Worm (Caenorhabditis elegans) whole organism, mixed stage, embryonic: ENCODE data around the gene acr-14.

Source experiments
- M03D4.4 ChIP-seq: sonication (generic microtip); optimal IDR thresholded peaks from 2 replicates; lab custom pipeline; 2017; ENCODE audit warnings: mild to moderate bottlenecking, missing genetic modification characterization, missing compliant biosample characterization
- bed-3 ChIP-seq: fragments of 200-800 bp; sonication (Bioruptor generic); optimal IDR thresholded peaks from 3 replicates; lab custom pipeline; 2018; ENCODE audit warnings: mild to moderate bottlenecking, missing genetic modification characterization, moderate library complexity, missing compliant biosample characterization
- blmp-1 ChIP-seq: fragments of 150-350 bp; optimal IDR thresholded peaks from 2 replicates; lab custom pipeline; 2014; ENCODE audit warnings: missing biosample characterization, missing genetic modification characterization
- ceh-39 ChIP-seq: fragments of 150-350 bp; optimal IDR thresholded peaks from 2 replicates; lab custom pipeline; 2014; ENCODE audit warnings: missing biosample characterization, missing genetic modification characterization
- ceh-43 ChIP-seq: fragments of 200-800 bp; sonication (Bioruptor generic); optimal IDR thresholded peaks from 2 replicates; lab custom pipeline; 2018; ENCODE audit warnings: mild to moderate bottlenecking, missing genetic modification characterization, moderate library complexity, missing compliant biosample characterization
- ceh-83 ChIP-seq: fragments of 200-800 bp; sonication (Bioruptor generic); optimal IDR thresholded peaks from 2 replicates; lab custom pipeline; 2018; ENCODE audit warnings: mild to moderate bottlenecking, missing genetic modification characterization, missing compliant biosample characterization
- cnd-1 ChIP-seq: fragments of 200-800 bp; sonication (Bioruptor generic); optimal IDR thresholded peaks from 2 replicates; lab custom pipeline; 2018; ENCODE audit warnings: mild to moderate bottlenecking, missing genetic modification characterization, missing compliant biosample characterization
- drap-1 ChIP-seq: fragments of 200-800 bp; sonication (Bioruptor generic); optimal IDR thresholded peaks from 3 replicates; lab custom pipeline; 2018; ENCODE audit warnings: mild to moderate bottlenecking, missing genetic modification characterization, missing compliant biosample characterization
- elt-1 ChIP-seq: sonication (generic microtip); optimal IDR thresholded peaks from 2 replicates; lab custom pipeline; 2017; ENCODE audit warnings: missing genetic modification characterization, mild to moderate bottlenecking, missing compliant biosample characterization, antibody characterized with exemption, moderate library complexity, borderline replicate concordance; ENCODE audit not compliant: insufficient read depth
- elt-3 ChIP-seq: fragments of 150-350 bp; optimal IDR thresholded peaks from 2 replicates; lab custom pipeline; 2014; ENCODE audit warnings: missing biosample characterization, missing genetic modification characterization
- flh-1 ChIP-seq: fragments of 200-800 bp; sonication (Bioruptor generic); optimal IDR thresholded peaks from 2 replicates; lab custom pipeline; 2018; ENCODE audit warnings: mild to moderate bottlenecking, missing genetic modification characterization, moderate library complexity, missing compliant biosample characterization
- ham-2 ChIP-seq: fragments of 200-800 bp; sonication (Bioruptor generic); optimal IDR thresholded peaks from 2 replicates; lab custom pipeline; 2018; ENCODE audit warnings: mild to moderate bottlenecking, missing genetic modification characterization, missing compliant biosample characterization
- hlh-1 ChIP-seq: fragments of 150-350 bp; optimal IDR thresholded peaks from 2 replicates; lab custom pipeline; 2014; ENCODE audit warnings: missing biosample characterization, missing genetic modification reagents, missing genetic modification characterization
- lin-13 ChIP-seq: fragments of 150-350 bp; optimal IDR thresholded peaks from 2 replicates; lab custom pipeline; 2014; ENCODE audit warnings: missing biosample characterization, missing genetic modification characterization
- lsy-2 ChIP-seq: fragments of 150-350 bp; optimal IDR thresholded peaks from 2 replicates; lab custom pipeline; 2014; ENCODE audit warnings: missing biosample characterization, missing genetic modification characterization
- mab-5 ChIP-seq: fragments of 150-350 bp; optimal IDR thresholded peaks from 2 replicates; lab custom pipeline; 2014; ENCODE audit warnings: missing biosample characterization, missing genetic modification characterization
- mep-1 ChIP-seq: fragments of 150-350 bp; optimal IDR thresholded peaks from 2 replicates; lab custom pipeline; 2017; ENCODE audit warnings: missing biosample characterization, missing genetic modification reagents, missing genetic modification characterization, inconsistent platforms
- mls-2 ChIP-seq: sonication (generic microtip); optimal IDR thresholded peaks from 2 replicates; lab custom pipeline; 2016; ENCODE audit warnings: mild to moderate bottlenecking, missing genetic modification characterization, moderate library complexity, missing compliant biosample characterization
- nhr-12 ChIP-seq: fragments of 150-350 bp; optimal IDR thresholded peaks from 2 replicates; lab custom pipeline; 2014; ENCODE audit warnings: missing biosample characterization, missing genetic modification characterization
- nhr-2 ChIP-seq: fragments of 150-350 bp; optimal IDR thresholded peaks from 2 replicates; lab custom pipeline; 2014; ENCODE audit warnings: missing biosample characterization, missing genetic modification characterization
- nhr-237 ChIP-seq: fragments of 150-350 bp; optimal IDR thresholded peaks from 2 replicates; lab custom pipeline; 2014; ENCODE audit warnings: missing biosample characterization, missing genetic modification characterization
- nhr-28 ChIP-seq: fragments of 150-350 bp; optimal IDR thresholded peaks from 2 replicates; lab custom pipeline; 2014; ENCODE audit warnings: missing biosample characterization, missing genetic modification characterization
- nhr-76 ChIP-seq: sonication (generic microtip); optimal IDR thresholded peaks from 2 replicates; lab custom pipeline; 2017; ENCODE audit warnings: missing biosample characterization, missing genetic modification characterization
- pha-4 ChIP-seq: fragments of 150-350 bp; optimal IDR thresholded peaks from 2 replicates; lab custom pipeline; 2018; ENCODE audit warnings: missing biosample characterization, missing genetic modification reagents, missing genetic modification characterization
- sem-2 ChIP-seq: fragments of 200-800 bp; sonication (Bioruptor generic); optimal IDR thresholded peaks from 2 replicates; lab custom pipeline; 2018; ENCODE audit warnings: mild to moderate bottlenecking, missing genetic modification characterization, missing compliant biosample characterization
- sptf-1 ChIP-seq: sonication (generic microtip); optimal IDR thresholded peaks from 2 replicates; lab custom pipeline; 2017; ENCODE audit warnings: mild to moderate bottlenecking, missing genetic modification characterization, moderate library complexity, missing compliant biosample characterization
- tbx-8 ChIP-seq: fragments of 200-800 bp; sonication (Bioruptor generic); optimal IDR thresholded peaks from 2 replicates; lab custom pipeline; 2018; ENCODE audit warnings: mild to moderate bottlenecking, missing genetic modification characterization, moderate library complexity, missing compliant biosample characterization
- unc-120 ChIP-seq: sonication (generic microtip); optimal IDR thresholded peaks from 2 replicates; lab custom pipeline; 2017; ENCODE audit warnings: missing genetic modification characterization, missing compliant biosample characterization; ENCODE audit not compliant: poor library complexity, severe bottlenecking
- unc-62 ChIP-seq: fragments of 150-350 bp; optimal IDR thresholded peaks from 2 replicates; lab custom pipeline; 2014; ENCODE audit warnings: missing biosample characterization, missing genetic modification reagents, missing genetic modification characterization
- zip-8 ChIP-seq: fragments of 150-350 bp; optimal IDR thresholded peaks from 2 replicates; lab custom pipeline; 2014; ENCODE audit warnings: missing biosample characterization, missing genetic modification characterization
- ztf-11 ChIP-seq: fragments of 150-350 bp; optimal IDR thresholded peaks from 2 replicates; lab custom pipeline; 2014; ENCODE audit warnings: missing biosample characterization, missing genetic modification characterization

The acr-14 gene

ce11 chrII:8223422-8223821 is 46.4 kb upstream of the acr-14 start:
- peak; percentile 60 for TF ChIP-seq ceh-43 (GFP tag; lab: Kevin White, UChicago)
- TF ChIP-seq ham-2 (GFP tag; lab: Kevin White, UChicago), result peak; percentile 28
- TF ChIP-seq sptf-1 (tag; lab: Kevin White, UChicago), result no peak
- TF ChIP-seq mls-2, result peak; percentile 19
- TF ChIP-seq blmp-1, result no peak

- TF ChIP-seq sptf-1 (tag; lab: Kevin White, UChicago) (peak; percentile 49), elt-1 (tag; lab: Kevin White, UChicago) (no peak), ham-2 (GFP tag; lab: Kevin White, UChicago) (peak; percentile 41), bed-3 (GFP tag; lab: Kevin White, UChicago) (no peak), nhr-2 (tag; lab: Kevin White, UChicago) (peak; percentile 42), mls-2 (no peak), ceh-83 (no peak), lsy-2 (no peak), drap-1 (GFP tag; lab: Kevin White, UChicago) (peak; percentile 8), mep-1 (peak; percentile 38), tbx-8 (no peak), blmp-1 (no peak), ceh-43 (GFP tag; lab: Kevin White, UChicago) (no peak), nhr-12 (tag; lab: Kevin White, UChicago) (no peak), mab-5 (no peak), hlh-1 (no peak), sem-2 (peak; percentile 45), cnd-1 (tag; lab: Kevin White, UChicago) (no peak), elt-3 (no peak), nhr-237 (tag; lab: Kevin White, UChicago) (peak; percentile 18), M03D4.4 (tag; lab: Kevin White, UChicago) (no peak), zip-8 (tag; lab: Kevin White, UChicago) (no peak), ceh-39 (tag; lab: Kevin White, UChicago) (peak; percentile 62), flh-1 (GFP tag; lab: Kevin White, UChicago) (no peak)
Measured at ce11 chrII:8222309-8223065, 45.5 kb upstream of the acr-14 start, which contains the start of gene dab-1. Gene dab-1, plus strand, starts transcription at chrII:8222386.

- TF ChIP-seq nhr-76 (tag; lab: Kevin White, UChicago) (no peak), elt-1 (tag; lab: Kevin White, UChicago) (no peak), blmp-1 (no peak), sem-2 (no peak), lin-13 (tag; lab: Kevin White, UChicago) (no peak), unc-62 (GFP tag; lab: Kevin White, UChicago) (no peak), nhr-28 (tag; lab: Kevin White, UChicago) (no peak), ceh-39 (tag; lab: Kevin White, UChicago) (no peak), M03D4.4 (tag; lab: Kevin White, UChicago) (no peak)
Measured at ce11 chrII:8220267-8220666, 43.3 kb upstream of the acr-14 start.

ce11 chrII:8218266-8218665 is 41.3 kb upstream of the acr-14 start:
- no peak for TF ChIP-seq unc-120 (tag; lab: Kevin White, UChicago)
- no peak for TF ChIP-seq nhr-2 (tag; lab: Kevin White, UChicago)
- TF ChIP-seq elt-1 (tag; lab: Kevin White, UChicago), result no peak
- TF ChIP-seq lsy-2, result no peak
- no peak for TF ChIP-seq ceh-39 (tag; lab: Kevin White, UChicago)
- TF ChIP-seq ztf-11 (tag; lab: Kevin White, UChicago), result no peak
- no peak for TF ChIP-seq nhr-28 (tag; lab: Kevin White, UChicago)
- TF ChIP-seq ceh-83, result no peak
- no peak for TF ChIP-seq pha-4 (tag; lab: Kevin White, UChicago)
- TF ChIP-seq sptf-1 (tag; lab: Kevin White, UChicago), result no peak
- no peak for TF ChIP-seq nhr-76 (tag; lab: Kevin White, UChicago)
- TF ChIP-seq, all 35 proteins: peak for 0
